Fruit fly (Drosophila melanogaster) Kc167 (cell line): ENCODE data around the gene Gcn5.

Experiments used
- h ChIP-seq: fragments of >200 bp; optimal IDR thresholded peaks from 3 replicates; lab custom pipeline; 2018; ENCODE audit warnings: missing external identifiers
- insv ChIP-seq: fragments of >200 bp; optimal IDR thresholded peaks from 3 replicates; lab custom pipeline; 2018; ENCODE audit warnings: missing external identifiers
- psq ChIP-seq: fragments of >200 bp; optimal IDR thresholded peaks from 2 replicates; lab custom pipeline; 2017; ENCODE audit warnings: missing external identifiers
- ttk ChIP-seq: sonication (Bioruptor generic); optimal IDR thresholded peaks from 2 replicates; lab custom pipeline; 2017; ENCODE audit warnings: missing external identifiers

DNA sequence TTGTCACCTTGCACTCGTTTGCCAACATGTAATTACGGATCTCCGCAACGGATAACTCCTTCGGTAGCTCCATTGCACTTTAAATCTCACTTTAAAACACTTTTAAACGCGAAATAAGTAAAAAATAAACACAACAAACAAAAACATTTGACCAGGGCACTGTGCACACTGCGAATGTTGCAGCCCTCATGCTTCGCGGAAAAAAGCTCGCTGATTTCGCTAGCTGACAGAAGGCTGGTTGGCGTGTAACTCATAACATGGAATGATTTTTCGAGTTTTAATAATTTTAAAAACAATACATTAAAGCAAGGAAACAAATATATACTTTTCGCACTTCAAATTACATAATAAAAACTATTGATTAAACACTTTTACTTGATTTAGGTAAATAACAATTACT is 48.6 kb upstream of the Gcn5 start, which contains the start of gene sowah:
- no peak for TF ChIP-seq insv (lab: Kevin White, UChicago)
- TF ChIP-seq h (lab: Kevin White, UChicago) = no peak
- TF ChIP-seq ttk (lab: Kevin White, UChicago) = no peak
- no peak for TF ChIP-seq psq (lab: Kevin White, UChicago)
